Fruit fly (Drosophila melanogaster) whole organism, embryonic: ENCODE data around the gene Eato.

Source experiments
- Bgb ChIP-seq: fragments of 200-800 bp; sonication (Bioruptor generic); IDR thresholded peaks from 2 replicates; pipeline ENCODE4 v1.3.6; 2022; ENCODE audit warnings: missing biosample characterization, missing genetic modification characterization; ENCODE audit not compliant: partially characterized antibody
- CG10274 ChIP-seq: fragments of 200-800 bp; sonication (Bioruptor generic); optimal IDR thresholded peaks from 3 replicates; lab custom pipeline; 2017; ENCODE audit warnings: missing biosample characterization, mild to moderate bottlenecking, missing genetic modification characterization
- CG10462 ChIP-seq: fragments of 200-800 bp; sonication (Bioruptor generic); optimal IDR thresholded peaks from 2 replicates; lab custom pipeline; 2016; ENCODE audit warnings: missing biosample characterization, missing genetic modification characterization
- CG11696 ChIP-seq: fragments of 200-800 bp; sonication (Bioruptor generic); IDR thresholded peaks from 2 replicates; pipeline ENCODE4 v1.3.6; 2022; ENCODE audit warnings: missing biosample characterization, missing genetic modification characterization
- CG12659 ChIP-seq: fragments of 200-800 bp; sonication (Bioruptor generic); optimal IDR thresholded peaks from 3 replicates; lab custom pipeline; 2017; ENCODE audit warnings: mild to moderate bottlenecking, missing biosample characterization, missing genetic modification reagents, missing genetic modification characterization
- CG12942 ChIP-seq: fragments of 200-800 bp; sonication (Bioruptor generic); optimal IDR thresholded peaks from 3 replicates; lab custom pipeline; 2016; ENCODE audit warnings: missing biosample characterization, missing genetic modification characterization
- CG13287 ChIP-seq: fragments of 200-800 bp; sonication (Bioruptor generic); IDR thresholded peaks from 2 replicates; pipeline ENCODE4 v1.3.6; 2022; ENCODE audit warnings: missing biosample characterization, missing genetic modification characterization; ENCODE audit not compliant: partially characterized antibody
- CG14441 ChIP-seq: fragments of 200-800 bp; sonication (Bioruptor generic); IDR thresholded peaks from 2 replicates; pipeline ENCODE4 v1.3.6; 2022; ENCODE audit warnings: missing biosample characterization, missing genetic modification characterization
- CG14710 ChIP-seq: fragments of 200-800 bp; sonication (Bioruptor generic); optimal IDR thresholded peaks from 3 replicates; lab custom pipeline; 2019; ENCODE audit warnings: missing biosample characterization, mild to moderate bottlenecking, missing genetic modification characterization, moderate library complexity
- CG14860 ChIP-seq: fragments of 200-800 bp; sonication (Bioruptor generic); IDR thresholded peaks from 3 replicates; pipeline ENCODE4 v1.3.6; 2022; ENCODE audit warnings: missing biosample characterization, missing genetic modification characterization; ENCODE audit not compliant: partially characterized antibody
- CG15011 ChIP-seq: fragments of 200-800 bp; sonication (Bioruptor generic); optimal IDR thresholded peaks from 3 replicates; lab custom pipeline; 2018; ENCODE audit warnings: missing biosample characterization, mild to moderate bottlenecking, missing genetic modification characterization
- CG15479 ChIP-seq: fragments of 200-800 bp; sonication (Bioruptor generic); optimal IDR thresholded peaks from 3 replicates; lab custom pipeline; 2019; ENCODE audit warnings: missing biosample characterization, mild to moderate bottlenecking, missing genetic modification characterization, moderate library complexity
- CG17359 ChIP-seq: fragments of 200-800 bp; sonication (Bioruptor generic); optimal IDR thresholded peaks from 3 replicates; lab custom pipeline; 2018; ENCODE audit warnings: missing biosample characterization, mild to moderate bottlenecking, missing genetic modification characterization, moderate library complexity
- CG18011 ChIP-seq: fragments of 200-800 bp; sonication (Bioruptor generic); optimal IDR thresholded peaks from 2 replicates; lab custom pipeline; 2017; ENCODE audit warnings: missing biosample characterization, missing genetic modification characterization, mild to moderate bottlenecking, moderate library complexity, missing genotype
- CG34422 ChIP-seq: fragments of 200-800 bp; sonication (Bioruptor generic); IDR thresholded peaks from 3 replicates; pipeline ENCODE4 v1.3.6; 2022; ENCODE audit warnings: missing biosample characterization, missing genetic modification characterization
- CG3995 ChIP-seq: fragments of 200-800 bp; sonication (Bioruptor generic); optimal IDR thresholded peaks from 3 replicates; lab custom pipeline; 2016; ENCODE audit warnings: missing biosample characterization, missing genetic modification characterization
- CG7271 ChIP-seq: fragments of 200-800 bp; sonication (Bioruptor generic); optimal IDR thresholded peaks from 2 replicates; lab custom pipeline; 2018; ENCODE audit warnings: missing biosample characterization, mild to moderate bottlenecking, missing genetic modification characterization, moderate library complexity
- CG9797 ChIP-seq: fragments of 200-800 bp; sonication (Bioruptor generic); optimal IDR thresholded peaks from 3 replicates; lab custom pipeline; 2018; ENCODE audit warnings: missing biosample characterization, mild to moderate bottlenecking, missing genetic modification characterization
- CG9876 ChIP-seq: fragments of 200-800 bp; sonication (Bioruptor generic); optimal IDR thresholded peaks from 2 replicates; lab custom pipeline; 2016; ENCODE audit warnings: missing biosample characterization, missing genetic modification characterization
- Dll ChIP-seq: fragments of 200-800 bp; sonication (Bioruptor generic); IDR thresholded peaks from 4 replicates; pipeline ENCODE4 v1.3.6; 2022; ENCODE audit warnings: missing biosample characterization, missing genetic modification characterization; ENCODE audit not compliant: partially characterized antibody
- E2f1 ChIP-seq: fragments of 200-800 bp; sonication (Bioruptor generic); IDR thresholded peaks from 2 replicates; pipeline ENCODE4 v1.3.6; 2022; ENCODE audit warnings: missing biosample characterization, missing genetic modification characterization
- Fer2 ChIP-seq: fragments of 200-800 bp; sonication (Bioruptor generic); optimal IDR thresholded peaks from 2 replicates; lab custom pipeline; 2018; ENCODE audit warnings: missing biosample characterization, mild to moderate bottlenecking, missing genetic modification characterization, moderate library complexity
- Med ChIP-seq: fragments of 200-800 bp; sonication (Bioruptor generic); peaks from one replicate; lab custom pipeline; 2016; ENCODE audit warnings: missing biosample characterization, missing genetic modification characterization, mild to moderate bottlenecking, inconsistent platforms, moderate library complexity
- NfI ChIP-seq: fragments of 200-800 bp; sonication (Bioruptor generic); optimal IDR thresholded peaks from 3 replicates; lab custom pipeline; 2018; ENCODE audit warnings: missing biosample characterization, mild to moderate bottlenecking, missing genetic modification characterization, moderate library complexity
- Rfx ChIP-seq: fragments of 200-800 bp; sonication (Bioruptor generic); IDR thresholded peaks from 2 replicates; pipeline ENCODE4 v1.3.6; 2022; ENCODE audit warnings: missing biosample characterization, missing genetic modification characterization
- Rx ChIP-seq: fragments of 200-800 bp; sonication (Bioruptor generic); IDR thresholded peaks from 2 replicates; pipeline ENCODE4 v1.3.6; 2022; ENCODE audit warnings: missing biosample characterization, missing genetic modification characterization
- Sin3A ChIP-seq: fragments of >200 bp; optimal IDR thresholded peaks from 2 replicates; lab custom pipeline; 2018
- Sry-δ ChIP-seq: fragments of 200-800 bp; sonication (Bioruptor generic); optimal IDR thresholded peaks from 2 replicates; lab custom pipeline; 2016; ENCODE audit warnings: missing biosample characterization, missing genetic modification characterization
- Ssrp ChIP-seq: fragments of 200-800 bp; sonication (Bioruptor generic); optimal IDR thresholded peaks from 2 replicates; lab custom pipeline; 2018; ENCODE audit warnings: missing biosample characterization, mild to moderate bottlenecking, missing genetic modification characterization, moderate library complexity
- abd-A ChIP-seq: fragments of 200-800 bp; sonication (Bioruptor generic); optimal IDR thresholded peaks from 3 replicates; lab custom pipeline; 2019; ENCODE audit warnings: missing biosample characterization, mild to moderate bottlenecking, missing genetic modification characterization, moderate library complexity
- ato ChIP-seq: fragments of 200-800 bp; sonication (Bioruptor generic); IDR thresholded peaks from 2 replicates; pipeline ENCODE4 v1.3.6; 2022; ENCODE audit warnings: missing biosample characterization, missing genetic modification characterization; ENCODE audit not compliant: partially characterized antibody
- bab2 ChIP-seq: fragments of 200-800 bp; sonication (Bioruptor generic); optimal IDR thresholded peaks from 2 replicates; lab custom pipeline; 2016; ENCODE audit warnings: missing biosample characterization, missing genetic modification characterization
- bigmax ChIP-seq: fragments of 200-800 bp; sonication (Bioruptor generic); optimal IDR thresholded peaks from 2 replicates; lab custom pipeline; 2018; ENCODE audit warnings: missing biosample characterization, mild to moderate bottlenecking, missing genetic modification characterization
- bsh ChIP-seq, 2 experiments: fragments of 200-800 bp; sonication (Bioruptor generic); optimal IDR thresholded peaks; 2 replicates each; lab custom pipeline; 2017 to 2018; ENCODE audit warnings: mild to moderate bottlenecking in 2 of 2, missing biosample characterization in 2 of 2, missing genetic modification characterization in 2 of 2, moderate library complexity in 1 of 2
- cad ChIP-seq: fragments of >200 bp; optimal IDR thresholded peaks from 2 replicates; lab custom pipeline; 2017; ENCODE audit warnings: missing biosample characterization, missing genetic modification characterization
- dpn ChIP-seq, 2 experiments: fragments of 200-800 bp; sonication (Bioruptor generic); optimal IDR thresholded peaks; 3 replicates each; lab custom pipeline; 2016; ENCODE audit warnings: missing biosample characterization in 2 of 2, missing genetic modification characterization in 2 of 2
- gce ChIP-seq: fragments of 200-800 bp; sonication (Bioruptor generic); IDR thresholded peaks from 3 replicates; pipeline ENCODE4 v1.3.6; 2022; ENCODE audit warnings: missing biosample characterization, missing genetic modification characterization
- gfzf ChIP-seq: fragments of 200-800 bp; sonication (Bioruptor generic); optimal IDR thresholded peaks from 2 replicates; lab custom pipeline; 2016; ENCODE audit warnings: missing biosample characterization, mild to moderate bottlenecking, missing genetic modification characterization, moderate library complexity
- gsb ChIP-seq: fragments of 200-800 bp; sonication (Bioruptor generic); IDR thresholded peaks from 2 replicates; pipeline ENCODE4 v1.3.6; 2022; ENCODE audit warnings: missing biosample characterization, missing genetic modification characterization
- gsb-n ChIP-seq: fragments of 200-800 bp; sonication (Bioruptor generic); optimal IDR thresholded peaks from 3 replicates; lab custom pipeline; 2018; ENCODE audit warnings: missing biosample characterization, mild to moderate bottlenecking, missing genetic modification characterization
- hb ChIP-seq: fragments of 200-800 bp; sonication (Bioruptor generic); IDR thresholded peaks from 3 replicates; pipeline ENCODE4 v1.3.6; 2022; ENCODE audit warnings: missing biosample characterization, missing genetic modification characterization; ENCODE audit not compliant: partially characterized antibody
- insv ChIP-seq, 2 experiments: fragments of 200-800 bp; sonication (Bioruptor generic); optimal IDR thresholded peaks; 3 replicates each; lab custom pipeline; 2016 to 2018; ENCODE audit warnings: missing biosample characterization in 2 of 2, missing genetic modification characterization in 2 of 2
- ken ChIP-seq: fragments of 200-800 bp; sonication (Bioruptor generic); IDR thresholded peaks from 3 replicates; pipeline ENCODE4 v1.3.6; 2022; ENCODE audit warnings: missing biosample characterization, missing genetic modification characterization
- knrl ChIP-seq: fragments of 200-800 bp; sonication (Bioruptor generic); IDR thresholded peaks from 3 replicates; pipeline ENCODE4 v1.3.6; 2022; ENCODE audit warnings: missing biosample characterization, missing genetic modification characterization; ENCODE audit not compliant: partially characterized antibody
- lbe ChIP-seq: fragments of 200-800 bp; sonication (Bioruptor generic); optimal IDR thresholded peaks from 2 replicates; lab custom pipeline; 2016; ENCODE audit warnings: missing biosample characterization, mild to moderate bottlenecking, missing genetic modification characterization
- mam ChIP-seq: fragments of 200-800 bp; sonication (Bioruptor generic); optimal IDR thresholded peaks from 3 replicates; lab custom pipeline; 2016; ENCODE audit warnings: missing biosample characterization, missing genetic modification characterization
- onecut ChIP-seq: fragments of 200-800 bp; sonication (Bioruptor generic); IDR thresholded peaks from 2 replicates; pipeline ENCODE4 v1.3.6; 2022; ENCODE audit warnings: missing biosample characterization, missing genetic modification characterization
- pho ChIP-seq: fragments of 200-800 bp; sonication (Bioruptor generic); optimal IDR thresholded peaks from 2 replicates; lab custom pipeline; 2016; ENCODE audit warnings: missing biosample characterization, missing genetic modification characterization
- pnt ChIP-seq: fragments of 200-800 bp; sonication (Bioruptor generic); optimal IDR thresholded peaks from 3 replicates; lab custom pipeline; 2016; ENCODE audit warnings: missing biosample characterization, missing genetic modification characterization
- shn ChIP-seq: fragments of 200-800 bp; sonication (Bioruptor generic); optimal IDR thresholded peaks from 3 replicates; lab custom pipeline; 2016; ENCODE audit warnings: missing biosample characterization, missing genetic modification characterization
- tna ChIP-seq: fragments of 200-800 bp; sonication (Bioruptor generic); IDR thresholded peaks from 2 replicates; pipeline ENCODE4 v1.3.6; 2022; ENCODE audit warnings: missing biosample characterization, missing genetic modification characterization; ENCODE audit not compliant: partially characterized antibody

Eato gene

dm6 chr2L:13829540-13829939 is 45.7 kb downstream of the Eato start, which contains the start of the genes Arpc1 and Orc5 (continued):
- no peak for TF ChIP-seq lbe (GFP tag; lab: Kevin White, UChicago)
- no peak for TF ChIP-seq Rx
- TF ChIP-seq knrl (GFP tag; lab: Robert Waterston, UW): peak; percentile 88
- TF ChIP-seq bab2 (GFP tag; lab: Kevin White, UChicago): no peak
- peak; percentile 11 for TF ChIP-seq CG3995 (GFP tag; lab: Kevin White, UChicago)
- TF ChIP-seq mam (GFP tag; lab: Kevin White, UChicago): no peak
- TF ChIP-seq Fer2 (tag; lab: Kevin White, UChicago): no peak
- no peak for TF ChIP-seq pnt (GFP tag; lab: Kevin White, UChicago)
- peak; percentile 50 for TF ChIP-seq CG18011 (GFP tag; lab: Kevin White, UChicago)
- peak; percentile 63 for TF ChIP-seq CG14710 (tag; lab: Kevin White, UChicago)
- TF ChIP-seq Sry-δ: peak; percentile 96
- no peak for TF ChIP-seq abd-A (tag; lab: Kevin White, UChicago)
- TF ChIP-seq CG10274 (GFP tag; lab: Kevin White, UChicago): no peak
- no peak for TF ChIP-seq CG17359 (tag; lab: Kevin White, UChicago)
- no peak for TF ChIP-seq CG15011 (GFP tag; lab: Kevin White, UChicago)
- TF ChIP-seq hb: peak; percentile 83
- no peak for TF ChIP-seq CG15479 (GFP tag; lab: Kevin White, UChicago)
- no peak for TF ChIP-seq gsb (GFP tag; lab: Robert Waterston, UW)
- TF ChIP-seq CG9876: no peak
- TF ChIP-seq CG13287 (GFP tag; lab: Robert Waterston, UW): peak; percentile 93
- TF ChIP-seq Ssrp (tag; lab: Kevin White, UChicago): no peak
- no peak for TF ChIP-seq pho (GFP tag; lab: Kevin White, UChicago)
- TF ChIP-seq gce (GFP tag; lab: Robert Waterston, UW): no peak
- no peak for TF ChIP-seq CG12942 (GFP tag; lab: Kevin White, UChicago)
- TF ChIP-seq CG7271 (tag; lab: Kevin White, UChicago): peak; percentile 50
- TF ChIP-seq insv (GFP tag; optimal IDR thresholded peaks at IDR 0.05; lab: Kevin White, UChicago): peak in 1 of 2 experiments; percentile 4
- TF ChIP-seq CG12659 (GFP tag; lab: Kevin White, UChicago): peak; percentile 79
- TF ChIP-seq ken (GFP tag; lab: Robert Waterston, UW): no peak
- TF ChIP-seq CG14441 (GFP tag; lab: Robert Waterston, UW): no peak
- no peak for TF ChIP-seq NfI (GFP tag; lab: Kevin White, UChicago)
- peak; percentile 76 for TF ChIP-seq E2f1
- TF ChIP-seq Bgb (GFP tag; lab: Robert Waterston, UW): peak; percentile 87
- TF ChIP-seq ato (GFP tag; lab: Robert Waterston, UW): peak; percentile 81
- TF ChIP-seq CG10462 (GFP tag; lab: Kevin White, UChicago): no peak
- no peak for TF ChIP-seq gsb-n (tag; lab: Kevin White, UChicago)
- TF ChIP-seq Med (GFP tag; lab: Kevin White, UChicago): peak; percentile 76
- TF ChIP-seq cad (GFP tag; lab: Kevin White, UChicago): no peak
- peak; percentile 86 for TF ChIP-seq CG9797
- TF ChIP-seq dpn (GFP tag; optimal IDR thresholded peaks at IDR 0.05; lab: Kevin White, UChicago): peak in 1 of 2 experiments; percentile 27
- TF ChIP-seq Rfx: no peak
- peak; percentile 88 for TF ChIP-seq Dll (GFP tag; lab: Robert Waterston, UW)
- peak; percentile 48 for TF ChIP-seq onecut (GFP tag; lab: Robert Waterston, UW)
- peak; percentile 58 for TF ChIP-seq Sin3A
- peak; percentile 83 for TF ChIP-seq CG14860 (GFP tag; lab: Robert Waterston, UW)
- TF ChIP-seq gfzf (GFP tag; lab: Kevin White, UChicago): peak; percentile 93
- no peak for TF ChIP-seq bigmax (GFP tag; lab: Kevin White, UChicago)
- peak; percentile 29; the same call in 1 of the 3 replicates for TF ChIP-seq CG34422 (GFP tag; lab: Robert Waterston, UW)
- TF ChIP-seq shn (GFP tag; lab: Kevin White, UChicago): no peak
- TF ChIP-seq tna: peak; percentile 70
- TF ChIP-seq bsh (GFP tag; optimal IDR thresholded peaks at IDR 0.05; lab: Kevin White, UChicago): no peak
- TF ChIP-seq CG11696 (GFP tag; lab: Robert Waterston, UW): no peak
